Worm (Caenorhabditis elegans) whole organism, early embryonic: ENCODE data around the gene F13B6.3.

Experiments used
- B0310.2 ChIP-seq: sonication (generic microtip); optimal IDR thresholded peaks from 2 replicates; lab custom pipeline; 2016; ENCODE audit warnings: mild to moderate bottlenecking, missing genetic modification characterization, missing compliant biosample characterization
- F13C5.2 ChIP-seq: sonication (generic microtip); optimal IDR thresholded peaks from 2 replicates; lab custom pipeline; 2017; ENCODE audit warnings: mild to moderate bottlenecking, missing genetic modification characterization, inconsistent platforms, missing compliant biosample characterization
- aly-1 ChIP-seq: sonication (generic microtip); optimal IDR thresholded peaks from 2 replicates; lab custom pipeline; 2016; ENCODE audit warnings: missing genetic modification characterization, missing compliant biosample characterization
- ama-1 ChIP-seq: fragments of 150-350 bp; optimal IDR thresholded peaks from 2 replicates; lab custom pipeline; 2014
- ceh-13 ChIP-seq: fragments of 200-800 bp; sonication (Bioruptor generic); optimal IDR thresholded peaks from 2 replicates; lab custom pipeline; 2018; ENCODE audit warnings: mild to moderate bottlenecking, missing genetic modification characterization, missing compliant biosample characterization
- ceh-36 ChIP-seq: sonication (generic microtip); optimal IDR thresholded peaks from 2 replicates; lab custom pipeline; 2016; ENCODE audit warnings: missing genetic modification characterization, inconsistent platforms, missing compliant biosample characterization
- ets-7 ChIP-seq: sonication (generic microtip); optimal IDR thresholded peaks from 2 replicates; lab custom pipeline; 2016; ENCODE audit warnings: missing genotype, missing genetic modification characterization, missing compliant biosample characterization
- flt-1 ChIP-seq: fragments of 200-800 bp; sonication (Bioruptor generic); IDR thresholded peaks from 2 replicates; pipeline ENCODE4 v1.3.6; 2022; ENCODE audit warnings: missing genetic modification characterization, missing compliant biosample characterization
- hmbx-1 ChIP-seq: sonication (generic microtip); optimal IDR thresholded peaks from 2 replicates; lab custom pipeline; 2016; ENCODE audit warnings: mild to moderate bottlenecking, missing genetic modification characterization, missing compliant biosample characterization
- hmg-4 ChIP-seq: fragments of 200-800 bp; sonication (Bioruptor generic); optimal IDR thresholded peaks from 2 replicates; lab custom pipeline; 2018; ENCODE audit warnings: mild to moderate bottlenecking, missing genetic modification characterization, missing compliant biosample characterization
- hnd-1 ChIP-seq: sonication (generic microtip); optimal IDR thresholded peaks from 2 replicates; lab custom pipeline; 2016; ENCODE audit warnings: missing genetic modification characterization, missing compliant biosample characterization
- pes-1 ChIP-seq: fragments of 200-800 bp; sonication (Bioruptor generic); IDR thresholded peaks from 2 replicates; pipeline ENCODE4 v1.3.6; 2022; ENCODE audit warnings: missing genetic modification reagents, missing genetic modification characterization, missing compliant biosample characterization
- scrt-1 ChIP-seq: fragments of 200-800 bp; sonication (Bioruptor generic); IDR thresholded peaks from 2 replicates; pipeline ENCODE4 v1.3.6; 2022; ENCODE audit warnings: missing genetic modification characterization, missing compliant biosample characterization
- sea-1 ChIP-seq: fragments of 200-800 bp; sonication (Bioruptor generic); conservative IDR thresholded peaks from 2 replicates; pipeline ENCODE4 v1.3.6; 2022; ENCODE audit warnings: missing genetic modification characterization, missing compliant biosample characterization
- tbx-11 ChIP-seq: fragments of 200-800 bp; sonication (Bioruptor generic); IDR thresholded peaks from 2 replicates; pipeline ENCODE4 v1.3.6; 2022; ENCODE audit warnings: missing genetic modification characterization, missing compliant biosample characterization
- tbx-37 ChIP-seq: fragments of 200-800 bp; sonication (Bioruptor generic); conservative IDR thresholded peaks from 2 replicates; pipeline ENCODE4 v1.3.6; 2022; ENCODE audit warnings: missing genetic modification reagents, missing genetic modification characterization, missing compliant biosample characterization
- tra-4 ChIP-seq: sonication (generic microtip); optimal IDR thresholded peaks from 2 replicates; lab custom pipeline; 2017; ENCODE audit warnings: missing genetic modification characterization, missing compliant biosample characterization

F13B6.3 gene

DNA sequence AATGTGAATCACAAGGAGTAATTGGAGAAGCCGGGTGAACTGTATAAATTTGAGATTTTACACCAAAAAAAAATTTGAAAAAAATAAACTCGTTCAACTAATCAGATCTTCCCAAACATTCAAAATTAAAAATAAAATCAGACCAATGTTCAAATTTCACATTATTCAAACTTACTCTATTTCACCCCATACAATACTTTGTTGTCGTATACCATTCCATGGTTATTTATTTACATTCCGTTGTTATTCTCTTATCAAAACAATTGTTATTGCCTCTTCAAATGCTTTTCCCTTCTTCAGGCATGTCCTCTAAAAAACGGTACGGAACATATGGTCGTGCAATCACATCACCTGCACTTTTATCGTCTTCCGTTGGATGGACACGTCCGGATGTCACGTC lies 41.6 kb downstream of the F13B6.3 start, which contains the start of gene unc-82:
TSS of gene unc-82 (plus strand) at position 301 of the 400 bp plus-strand sequence.
- TF ChIP-seq tbx-37 (GFP tag; lab: Robert Waterston, UW) (no peak), ceh-13 (GFP tag; lab: Kevin White, UChicago) (no peak), flt-1 (GFP tag; lab: Robert Waterston, UW) (no peak), hmg-4 (no peak), ama-1 (no peak), pes-1 (no peak), B0310.2 (tag; lab: Kevin White, UChicago) (no peak), ceh-36 (no peak), F13C5.2 (no peak), tbx-11 (GFP tag; lab: Robert Waterston, UW) (no peak), scrt-1 (GFP tag; lab: Robert Waterston, UW) (no peak), hmbx-1 (tag; lab: Kevin White, UChicago) (no peak), hnd-1 (tag; lab: Kevin White, UChicago) (no peak), aly-1 (tag; lab: Kevin White, UChicago) (no peak), tra-4 (no peak), ets-7 (tag; lab: Kevin White, UChicago) (no peak)

DNA sequence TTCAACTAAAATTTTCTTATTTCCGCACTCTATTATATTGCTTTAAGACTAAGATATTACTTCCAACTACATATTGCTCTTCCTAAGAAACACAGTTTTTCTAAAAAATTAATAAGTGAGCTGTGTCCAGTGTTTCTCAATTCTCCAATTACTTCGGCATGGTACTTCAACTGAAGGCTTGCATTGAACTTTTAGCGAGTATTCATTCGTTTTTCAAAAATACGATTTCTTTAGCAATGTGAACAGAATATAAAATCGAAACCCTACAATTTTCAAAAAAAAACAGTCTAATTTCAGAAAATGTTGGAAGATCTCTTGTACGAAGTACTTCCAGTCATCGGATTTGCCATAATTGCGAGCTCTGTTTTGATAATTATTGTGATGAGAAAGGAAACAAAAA lies 44.8 kb downstream of the F13B6.3 start, which contains the start of gene srtx-1:
TSS of gene srtx-1 (plus strand) at position 301 of the 400 bp plus-strand sequence.
- TF ChIP-seq pes-1 (no peak), F13C5.2 (no peak), tbx-37 (GFP tag; lab: Robert Waterston, UW) (no peak), hnd-1 (tag; lab: Kevin White, UChicago) (no peak), scrt-1 (GFP tag; lab: Robert Waterston, UW) (no peak), B0310.2 (tag; lab: Kevin White, UChicago) (no peak), sea-1 (no peak), ceh-36 (no peak), hmbx-1 (tag; lab: Kevin White, UChicago) (no peak)

DNA sequence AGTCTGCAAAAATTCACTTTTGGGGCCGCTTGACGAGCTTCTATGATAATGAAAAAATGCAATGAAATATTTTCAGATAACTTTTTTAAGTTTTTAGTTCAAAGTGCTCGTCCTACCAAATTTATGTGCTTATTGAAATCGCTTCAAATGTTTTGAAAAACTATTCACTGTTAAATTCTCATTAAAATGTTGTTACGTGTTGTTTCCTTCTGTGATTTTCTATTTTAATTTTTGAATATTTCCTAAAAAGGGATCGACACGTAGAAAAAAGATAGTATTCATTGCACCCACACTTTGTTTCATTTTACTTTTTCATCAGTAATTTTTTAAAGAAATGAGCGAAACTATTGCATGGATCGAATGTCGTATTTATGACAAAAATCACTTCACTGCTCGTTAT lies 46.9 kb downstream of the F13B6.3 start, which contains the start of gene B0496.6:
TSS of gene B0496.6 (plus strand) at position 301 of the 400 bp plus-strand sequence.
- TF ChIP-seq scrt-1 (GFP tag; lab: Robert Waterston, UW), result no peak
- TF ChIP-seq sea-1, result no peak
- no peak for TF ChIP-seq tbx-11 (GFP tag; lab: Robert Waterston, UW)
- no peak for TF ChIP-seq ets-7 (tag; lab: Kevin White, UChicago)
- no peak for TF ChIP-seq pes-1
- no peak for TF ChIP-seq hnd-1 (tag; lab: Kevin White, UChicago)
- no peak for TF ChIP-seq aly-1 (tag; lab: Kevin White, UChicago)
- TF ChIP-seq flt-1 (GFP tag; lab: Robert Waterston, UW), result no peak
- TF ChIP-seq tra-4, result no peak
- no peak for TF ChIP-seq B0310.2 (tag; lab: Kevin White, UChicago)
- no peak for TF ChIP-seq ama-1
- TF ChIP-seq tbx-37 (GFP tag; lab: Robert Waterston, UW), result no peak
- no peak for TF ChIP-seq F13C5.2
- TF ChIP-seq ceh-13 (GFP tag; lab: Kevin White, UChicago), result no peak
- no peak for TF ChIP-seq hmg-4
- TF ChIP-seq hmbx-1 (tag; lab: Kevin White, UChicago), result no peak
- no peak for TF ChIP-seq ceh-36

DNA sequence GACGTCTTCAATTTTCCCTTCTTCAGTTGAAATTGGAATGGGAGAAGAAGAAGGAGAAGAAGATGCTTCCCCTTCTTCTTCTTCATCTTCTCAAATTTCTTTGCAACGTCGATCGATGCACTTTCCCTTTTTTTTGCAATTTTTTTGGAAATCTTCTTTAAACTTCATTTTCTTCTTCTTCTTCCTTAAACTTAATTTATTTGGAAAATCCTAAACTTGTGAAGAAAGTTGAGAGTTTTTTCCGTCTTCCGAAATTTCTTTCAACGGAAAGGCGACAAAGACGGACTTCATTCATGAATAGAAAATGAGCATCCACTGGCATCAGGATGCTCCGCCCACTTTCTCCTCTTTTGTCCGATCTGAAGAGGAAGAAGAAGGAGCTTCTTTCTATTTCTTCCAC lies 51.6 kb downstream of the F13B6.3 start:
- TF ChIP-seq tra-4 (no peak), scrt-1 (GFP tag; lab: Robert Waterston, UW) (no peak), B0310.2 (tag; lab: Kevin White, UChicago) (no peak), hmg-4 (no peak), tbx-11 (GFP tag; lab: Robert Waterston, UW) (no peak), ets-7 (tag; lab: Kevin White, UChicago) (no peak), hmbx-1 (tag; lab: Kevin White, UChicago) (no peak), pes-1 (no peak), ceh-36 (no peak), ama-1 (no peak), F13C5.2 (no peak)

DNA sequence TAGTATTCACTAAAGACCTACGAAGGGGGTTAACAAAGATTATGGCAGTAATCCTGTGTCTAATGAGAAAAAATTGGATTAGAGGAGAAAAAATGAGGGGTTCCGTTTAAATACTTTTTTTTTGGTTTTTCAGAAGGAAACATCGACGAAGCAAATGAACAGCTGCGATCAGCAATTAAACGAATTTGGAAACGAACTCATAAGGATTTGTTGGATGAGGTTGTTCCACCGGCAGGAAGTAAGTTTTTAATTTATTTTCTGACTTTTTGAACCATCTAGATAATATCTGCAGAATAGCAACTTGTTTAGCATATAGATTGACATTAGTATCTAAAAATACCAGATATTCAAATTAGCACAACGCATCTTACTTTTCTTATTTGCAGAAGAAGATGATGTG lies 52.2 kb downstream of the F13B6.3 start:
- TF ChIP-seq flt-1 (GFP tag; lab: Robert Waterston, UW) (no peak), ceh-36 (no peak), aly-1 (tag; lab: Kevin White, UChicago) (no peak), hnd-1 (tag; lab: Kevin White, UChicago) (no peak), ceh-13 (GFP tag; lab: Kevin White, UChicago) (no peak), hmbx-1 (tag; lab: Kevin White, UChicago) (no peak), tra-4 (no peak), tbx-11 (GFP tag; lab: Robert Waterston, UW) (no peak), scrt-1 (GFP tag; lab: Robert Waterston, UW) (no peak), hmg-4 (no peak)
